Worm (Caenorhabditis elegans): Measurements from ENCODE around the gene C34C12.8.

Gene C34C12.8

ce11 chrIII:3460061-3460460, at the start of gene C34C12.8:
Gene C34C12.8 (plus strand): TSS chrIII:3460406.
- TF ChIP-seq him-1 (tag; optimal IDR thresholded peaks at IDR 0.05) (peak; percentile 76), W03F9.2 (tag; optimal IDR thresholded peaks at IDR 0.05) (peak; percentile 89), dao-5 (tag; optimal IDR thresholded peaks at IDR 0.05) (no peak)

- TF ChIP-seq him-1 (tag; optimal IDR thresholded peaks at IDR 0.05) (no peak), dao-5 (tag; optimal IDR thresholded peaks at IDR 0.05) (no peak), W03F9.2 (tag; optimal IDR thresholded peaks at IDR 0.05) (no peak)
These were observed 46.8 kb upstream of the C34C12.8 start for ce11 chrIII:3413437-3413836.

ce11 chrIII:3414412-3414811, 45.8 kb upstream of the C34C12.8 start:
- TF ChIP-seq dao-5 (tag; optimal IDR thresholded peaks at IDR 0.05) (no peak), him-1 (tag; optimal IDR thresholded peaks at IDR 0.05) (no peak), W03F9.2 (tag; optimal IDR thresholded peaks at IDR 0.05) (no peak)

- TF ChIP-seq W03F9.2 (tag; optimal IDR thresholded peaks at IDR 0.05): no peak
- TF ChIP-seq him-1 (tag; optimal IDR thresholded peaks at IDR 0.05): no peak
- TF ChIP-seq dao-5 (tag; optimal IDR thresholded peaks at IDR 0.05): no peak
These were observed 42.8 kb upstream of the C34C12.8 start for ce11 chrIII:3417453-3417852.

ce11 chrIII:3418906-3419305, 41.3 kb upstream of the C34C12.8 start:
- TF ChIP-seq W03F9.2 (tag; optimal IDR thresholded peaks at IDR 0.05): no peak
- no peak for TF ChIP-seq him-1 (tag; optimal IDR thresholded peaks at IDR 0.05)
- TF ChIP-seq dao-5 (tag; optimal IDR thresholded peaks at IDR 0.05): no peak

- TF ChIP-seq him-1 (tag; optimal IDR thresholded peaks at IDR 0.05) (no peak), W03F9.2 (tag; optimal IDR thresholded peaks at IDR 0.05) (no peak), dao-5 (tag; optimal IDR thresholded peaks at IDR 0.05) (no peak)
These were observed 36.3 kb upstream of the C34C12.8 start for ce11 chrIII:3423924-3424323.

- TF ChIP-seq dao-5 (tag; optimal IDR thresholded peaks at IDR 0.05): no peak
- TF ChIP-seq him-1 (tag; optimal IDR thresholded peaks at IDR 0.05): no peak
- no peak for TF ChIP-seq W03F9.2 (tag; optimal IDR thresholded peaks at IDR 0.05)
These were observed 34.8 kb upstream of the C34C12.8 start, which contains the start of gene metl-18 for ce11 chrIII:3425438-3425837. Gene metl-18 (plus strand): TSS chrIII:3425738.

- TF ChIP-seq him-1 (tag; optimal IDR thresholded peaks at IDR 0.05): no peak
- TF ChIP-seq dao-5 (tag; optimal IDR thresholded peaks at IDR 0.05): no peak
- no peak for TF ChIP-seq W03F9.2 (tag; optimal IDR thresholded peaks at IDR 0.05)
These were observed 33.5 kb upstream of the C34C12.8 start for ce11 chrIII:3426741-3427140.

ce11 chrIII:3428574-3428973, 31.6 kb upstream of the C34C12.8 start:
- TF ChIP-seq him-1 (tag; optimal IDR thresholded peaks at IDR 0.05): no peak
- TF ChIP-seq dao-5 (tag; optimal IDR thresholded peaks at IDR 0.05): no peak
- no peak for TF ChIP-seq W03F9.2 (tag; optimal IDR thresholded peaks at IDR 0.05)

- no peak for TF ChIP-seq him-1 (tag; optimal IDR thresholded peaks at IDR 0.05)
- no peak for TF ChIP-seq W03F9.2 (tag; optimal IDR thresholded peaks at IDR 0.05)
- no peak for TF ChIP-seq dao-5 (tag; optimal IDR thresholded peaks at IDR 0.05)
These were observed 30.4 kb upstream of the C34C12.8 start for ce11 chrIII:3429761-3430160.

- no peak for TF ChIP-seq him-1 (tag; optimal IDR thresholded peaks at IDR 0.05)
- no peak for TF ChIP-seq W03F9.2 (tag; optimal IDR thresholded peaks at IDR 0.05)
- no peak for TF ChIP-seq dao-5 (tag; optimal IDR thresholded peaks at IDR 0.05)
These were observed 29.5 kb upstream of the C34C12.8 start for ce11 chrIII:3430667-3431066.

- TF ChIP-seq dao-5 (tag; optimal IDR thresholded peaks at IDR 0.05) (no peak), W03F9.2 (tag; optimal IDR thresholded peaks at IDR 0.05) (no peak), him-1 (tag; optimal IDR thresholded peaks at IDR 0.05) (no peak)
These were observed 28.8 kb upstream of the C34C12.8 start, which contains the start of gene K01A11.1 for ce11 chrIII:3431385-3431784. Gene K01A11.1 (minus strand): TSS chrIII:3431485.

- TF ChIP-seq dao-5 (tag; optimal IDR thresholded peaks at IDR 0.05) (no peak), W03F9.2 (tag; optimal IDR thresholded peaks at IDR 0.05) (no peak), him-1 (tag; optimal IDR thresholded peaks at IDR 0.05) (no peak)
These were observed 25.1 kb upstream of the C34C12.8 start for ce11 chrIII:3435152-3435551.

- no peak for TF ChIP-seq W03F9.2 (tag; optimal IDR thresholded peaks at IDR 0.05)
- TF ChIP-seq dao-5 (tag; optimal IDR thresholded peaks at IDR 0.05): no peak
- no peak for TF ChIP-seq him-1 (tag; optimal IDR thresholded peaks at IDR 0.05)
These were observed 23.1 kb upstream of the C34C12.8 start for ce11 chrIII:3437139-3437538.

- TF ChIP-seq W03F9.2 (tag; optimal IDR thresholded peaks at IDR 0.05) (no peak), him-1 (tag; optimal IDR thresholded peaks at IDR 0.05) (no peak), dao-5 (tag; optimal IDR thresholded peaks at IDR 0.05) (no peak)
These were observed 16.1 kb upstream of the C34C12.8 start, which contains the start of gene spe-41 for ce11 chrIII:3444139-3444538. Gene spe-41 (minus strand): TSS chrIII:3444210.

Data from whole organism, L4/young adult.